Worm (Caenorhabditis elegans) whole organism, mixed stage, embryonic: ENCODE measurements around the gene B0218.7.

ENCODE experiments used
- mep-1 ChIP-seq: fragments of 150-350 bp; optimal IDR thresholded peaks from 2 replicates; lab custom pipeline; 2017; ENCODE audit warnings: missing biosample characterization, missing genetic modification reagents, missing genetic modification characterization, inconsistent platforms
- pha-4 ChIP-seq: fragments of 150-350 bp; optimal IDR thresholded peaks from 2 replicates; lab custom pipeline; 2018; ENCODE audit warnings: missing biosample characterization, missing genetic modification reagents, missing genetic modification characterization

DNA sequence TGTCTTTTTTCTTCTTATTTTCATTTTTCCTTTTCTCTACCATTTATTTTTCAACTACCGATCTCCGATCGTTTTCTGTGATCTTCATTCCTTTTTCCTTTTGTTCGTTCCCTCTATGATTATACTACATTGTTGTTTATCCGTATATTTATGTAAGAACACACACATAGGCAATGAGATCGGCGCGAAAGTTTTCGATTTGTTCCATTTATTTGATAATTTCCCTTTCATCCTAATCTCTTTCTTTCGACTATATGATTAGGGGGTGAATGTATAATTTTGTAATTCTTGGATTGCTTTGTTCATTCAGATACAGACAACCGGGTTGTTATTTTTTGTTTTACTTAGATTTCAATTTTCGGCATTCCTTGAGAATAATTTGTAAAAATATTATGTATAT, 7.8 kb upstream of the B0218.7 start:
- TF ChIP-seq pha-4 (tag; lab: Kevin White, UChicago), result no peak
- TF ChIP-seq mep-1 (tag; lab: Kevin White, UChicago), result no peak
